In genomic region chr3R:5108034-5108433, dm6 we compare ENCODE assay signal across 1 fruit fly cellular context.
TF ChIP-seq lines count a peak whose summit lies in the region.

No protein-coding gene starts in this region.

TF ChIP-seq in whole organism, embryonic, 481 proteins besides CTCF, POLR2A, EP300 and RAD21 (continued from another document and continues in another):
- peak; percentile 34 for TF ChIP-seq Usf (GFP tag; optimal IDR thresholded peaks at IDR 0.05; lab: Kevin White, UChicago)
- TF ChIP-seq CG7928 (GFP tag; optimal IDR thresholded peaks at IDR 0.05; lab: Kevin White, UChicago) = peak; percentile 69
- TF ChIP-seq CG8290 (GFP tag; optimal IDR thresholded peaks at IDR 0.05; lab: Kevin White, UChicago) = peak; percentile 87
- peak; percentile 94 for TF ChIP-seq CG8290 (tag; optimal IDR thresholded peaks at IDR 0.05; lab: Kevin White, UChicago)
- TF ChIP-seq Camta (GFP tag; optimal IDR thresholded peaks at IDR 0.05; lab: Kevin White, UChicago) = peak; percentile 85
- peak; percentile 94 for TF ChIP-seq PHDP (tag; optimal IDR thresholded peaks at IDR 0.05; lab: Kevin White, UChicago)
- TF ChIP-seq vvl (GFP tag; IDR thresholded peaks at IDR 0.05; lab: Robert Waterston, UW) = peak; percentile 79
- TF ChIP-seq Dad (GFP tag; optimal IDR thresholded peaks at IDR 0.05; lab: Kevin White, UChicago) = peak; percentile 81
- TF ChIP-seq vnd (GFP tag; IDR thresholded peaks at IDR 0.05; lab: Robert Waterston, UW; ENCODE audit: partially characterized antibody) = no peak
- TF ChIP-seq CG10366 (GFP tag; IDR thresholded peaks at IDR 0.05; lab: Robert Waterston, UW) = peak; percentile 25; the same call in 1 of the 2 replicates
- TF ChIP-seq CG7987 (GFP tag; optimal IDR thresholded peaks at IDR 0.05; lab: Kevin White, UChicago) = peak; percentile 94
- TF ChIP-seq CG3838 (GFP tag; optimal IDR thresholded peaks at IDR 0.05; lab: Kevin White, UChicago) = peak; percentile 90
- no peak for TF ChIP-seq CG8478 (optimal IDR thresholded peaks at IDR 0.05; lab: Kevin White, UChicago)
- TF ChIP-seq lab (GFP tag; optimal IDR thresholded peaks at IDR 0.05; lab: Kevin White, UChicago) = peak; percentile 95
- peak; percentile 48 for TF ChIP-seq CG10959 (GFP tag; IDR thresholded peaks at IDR 0.05; lab: Robert Waterston, UW)
- TF ChIP-seq Trl (optimal IDR thresholded peaks at IDR 0.05; lab: Kevin White, UChicago) = no peak
- TF ChIP-seq Trl (GFP tag; optimal IDR thresholded peaks at IDR 0.05; lab: Kevin White, UChicago) = peak; percentile 91
- TF ChIP-seq Kr (GFP tag; optimal IDR thresholded peaks at IDR 0.05; lab: Kevin White, UChicago) = peak; percentile 98
- peak; percentile 9 for TF ChIP-seq cg (GFP tag; optimal IDR thresholded peaks at IDR 0.05; lab: Kevin White, UChicago)
- no peak for TF ChIP-seq Taf1 (GFP tag; IDR thresholded peaks at IDR 0.05; lab: Robert Waterston, UW)
- TF ChIP-seq shn (GFP tag; optimal IDR thresholded peaks at IDR 0.05; lab: Kevin White, UChicago) = peak; percentile 75
- TF ChIP-seq stwl (tag; optimal IDR thresholded peaks at IDR 0.05; lab: Kevin White, UChicago) = peak; percentile 59
- peak; percentile 96 for TF ChIP-seq CG7745 (tag; optimal IDR thresholded peaks at IDR 0.05; lab: Kevin White, UChicago)
- peak; percentile 89 for TF ChIP-seq Xrp1 (GFP tag; IDR thresholded peaks at IDR 0.05; lab: Robert Waterston, UW)
- TF ChIP-seq CG15601 (tag; optimal IDR thresholded peaks at IDR 0.05; lab: Kevin White, UChicago) = peak; percentile 96
- TF ChIP-seq CkIIα-i1 (GFP tag; IDR thresholded peaks at IDR 0.05; lab: Robert Waterston, UW) = peak; percentile 18; the same call in 1 of the 2 replicates
- peak; percentile 66 for TF ChIP-seq pb (GFP tag; optimal IDR thresholded peaks at IDR 0.05; lab: Kevin White, UChicago)
- peak; percentile 90 for TF ChIP-seq CG18619 (GFP tag; optimal IDR thresholded peaks at IDR 0.05; lab: Kevin White, UChicago)
- TF ChIP-seq CG4617 (GFP tag; optimal IDR thresholded peaks at IDR 0.05; lab: Kevin White, UChicago; ENCODE audit: borderline replicate concordance) = peak; percentile 41
- TF ChIP-seq sr (GFP tag; IDR thresholded peaks at IDR 0.05; lab: Robert Waterston, UW) = peak; percentile 49; the same call in 1 of the 3 replicates
- TF ChIP-seq HLH4C (GFP tag; IDR thresholded peaks at IDR 0.05; lab: Robert Waterston, UW; ENCODE audit: partially characterized antibody) = no peak
- TF ChIP-seq CG3065 (GFP tag; optimal IDR thresholded peaks at IDR 0.05; lab: Kevin White, UChicago) = peak; percentile 78
- 0 out of 2 replicates have a peak, but pooled peaks have one; percentile 18 for TF ChIP-seq klu (GFP tag; IDR thresholded peaks at IDR 0.05; lab: Robert Waterston, UW)
- no peak for TF ChIP-seq Opbp (GFP tag; IDR thresholded peaks at IDR 0.05; lab: Robert Waterston, UW; ENCODE audit: partially characterized antibody)
- peak; percentile 50 for TF ChIP-seq phol (tag; optimal IDR thresholded peaks at IDR 0.05; lab: Kevin White, UChicago)
- no peak; the same call in 1 of the 2 replicates for TF ChIP-seq toy (GFP tag; IDR thresholded peaks at IDR 0.05; lab: Robert Waterston, UW)
- peak; percentile 62 for TF ChIP-seq CG18011 (GFP tag; optimal IDR thresholded peaks at IDR 0.05; lab: Kevin White, UChicago)
- TF ChIP-seq CG2202 (tag; optimal IDR thresholded peaks at IDR 0.05; lab: Kevin White, UChicago) = peak; percentile 98
- TF ChIP-seq corto (GFP tag; optimal IDR thresholded peaks at IDR 0.05; lab: Kevin White, UChicago) = no peak
- peak in 1 of 2 experiments; percentile 78 for TF ChIP-seq tll (GFP tag; optimal IDR thresholded peaks at IDR 0.05; lab: Kevin White, UChicago)
- TF ChIP-seq CG43689 (GFP tag; IDR thresholded peaks at IDR 0.05; lab: Robert Waterston, UW) = peak; percentile 60; the same call in 1 of the 2 replicates
- peak; percentile 40; the same call in 2 of the 3 replicates for TF ChIP-seq tgo (GFP tag; IDR thresholded peaks at IDR 0.05; lab: Robert Waterston, UW)
- TF ChIP-seq CG5180 (GFP tag; optimal IDR thresholded peaks at IDR 0.05; lab: Kevin White, UChicago) = peak; percentile 72
- TF ChIP-seq BEAF-32 (GFP tag; optimal IDR thresholded peaks at IDR 0.05; lab: Kevin White, UChicago) = no peak
- TF ChIP-seq CG30020 (tag; optimal IDR thresholded peaks at IDR 0.05; lab: Kevin White, UChicago) = peak; percentile 28
- TF ChIP-seq ash1 (GFP tag; optimal IDR thresholded peaks at IDR 0.05; lab: Kevin White, UChicago) = peak; percentile 72
- TF ChIP-seq sim (GFP tag; IDR thresholded peaks at IDR 0.05; lab: Robert Waterston, UW) = peak; percentile 70
- no peak for TF ChIP-seq chinmo (GFP tag; IDR thresholded peaks at IDR 0.05; lab: Robert Waterston, UW; ENCODE audit: partially characterized antibody)
- TF ChIP-seq CG9817 (tag; optimal IDR thresholded peaks at IDR 0.05; lab: Kevin White, UChicago) = peak; percentile 77
- TF ChIP-seq kay (GFP tag; optimal IDR thresholded peaks at IDR 0.05; lab: Kevin White, UChicago) = peak; percentile 61
- peak; percentile 73 for TF ChIP-seq CG8944 (GFP tag; optimal IDR thresholded peaks at IDR 0.05; lab: Kevin White, UChicago)
- TF ChIP-seq CG3726 (GFP tag; IDR thresholded peaks at IDR 0.05; lab: Robert Waterston, UW) = no peak
- TF ChIP-seq Elba2 (GFP tag; optimal IDR thresholded peaks at IDR 0.05; lab: Kevin White, UChicago) = no peak
- peak; percentile 97 for TF ChIP-seq sens (GFP tag; lab: Kevin White, UChicago)
- peak; percentile 87 for TF ChIP-seq CG18764 (GFP tag; optimal IDR thresholded peaks at IDR 0.05; lab: Kevin White, UChicago)
- TF ChIP-seq CG15269 (tag; optimal IDR thresholded peaks at IDR 0.05; lab: Kevin White, UChicago) = peak; percentile 76
- TF ChIP-seq jing (GFP tag; optimal IDR thresholded peaks at IDR 0.05; lab: Kevin White, UChicago) = peak; percentile 17
- no peak for TF ChIP-seq Dll (GFP tag; IDR thresholded peaks at IDR 0.05; lab: Robert Waterston, UW; ENCODE audit: partially characterized antibody)
- peak; percentile 88 for TF ChIP-seq wek (GFP tag; optimal IDR thresholded peaks at IDR 0.05; lab: Kevin White, UChicago)
- TF ChIP-seq unpg (GFP tag; optimal IDR thresholded peaks at IDR 0.05; lab: Kevin White, UChicago) = peak; percentile 88
- peak; percentile 80 for TF ChIP-seq btn (GFP tag; optimal IDR thresholded peaks at IDR 0.05; lab: Kevin White, UChicago)
- TF ChIP-seq CG12659 (GFP tag; optimal IDR thresholded peaks at IDR 0.05; lab: Kevin White, UChicago) = peak; percentile 86
- peak; percentile 68 for TF ChIP-seq Max (GFP tag; optimal IDR thresholded peaks at IDR 0.05; lab: Kevin White, UChicago)
- TF ChIP-seq NK7.1 (GFP tag; optimal IDR thresholded peaks at IDR 0.05; lab: Kevin White, UChicago) = peak; percentile 87
- TF ChIP-seq Side (GFP tag; optimal IDR thresholded peaks at IDR 0.05; lab: Kevin White, UChicago) = peak; percentile 88
- TF ChIP-seq CG6813 (GFP tag; optimal IDR thresholded peaks at IDR 0.05; lab: Kevin White, UChicago) = peak; percentile 97
- TF ChIP-seq CG30431 (GFP tag; optimal IDR thresholded peaks at IDR 0.05; lab: Kevin White, UChicago) = peak; percentile 59
- peak; percentile 79 for TF ChIP-seq gcm2 (GFP tag; optimal IDR thresholded peaks at IDR 0.05; lab: Kevin White, UChicago)
- TF ChIP-seq exex (tag; optimal IDR thresholded peaks at IDR 0.05; lab: Kevin White, UChicago) = peak; percentile 70
- peak; percentile 84 for TF ChIP-seq NC2β (GFP tag; optimal IDR thresholded peaks at IDR 0.05; lab: Kevin White, UChicago)
- peak; percentile 57 for TF ChIP-seq CG6654 (GFP tag; optimal IDR thresholded peaks at IDR 0.05; lab: Kevin White, UChicago)
- TF ChIP-seq CG7839 (tag; optimal IDR thresholded peaks at IDR 0.05; lab: Kevin White, UChicago) = peak; percentile 78
- peak; percentile 95 for TF ChIP-seq CrebB (tag; optimal IDR thresholded peaks at IDR 0.05; lab: Kevin White, UChicago)
- TF ChIP-seq Atf3 (GFP tag; optimal IDR thresholded peaks at IDR 0.05; lab: Kevin White, UChicago) = peak; percentile 69
- peak; percentile 76 for TF ChIP-seq Sox102F (GFP tag; optimal IDR thresholded peaks at IDR 0.05; lab: Kevin White, UChicago)
- peak; percentile 73 for TF ChIP-seq CG7786 (GFP tag; optimal IDR thresholded peaks at IDR 0.05; lab: Kevin White, UChicago)
- TF ChIP-seq NfI (GFP tag; optimal IDR thresholded peaks at IDR 0.05; lab: Kevin White, UChicago) = peak; percentile 70
- no peak for TF ChIP-seq CG1832 (GFP tag; optimal IDR thresholded peaks at IDR 0.05; lab: Kevin White, UChicago)
- no peak for TF ChIP-seq Bgb (GFP tag; IDR thresholded peaks at IDR 0.05; lab: Robert Waterston, UW; ENCODE audit: partially characterized antibody)
- peak; percentile 36; the same call in 1 of the 2 replicates for TF ChIP-seq CG11085 (GFP tag; IDR thresholded peaks at IDR 0.05; lab: Robert Waterston, UW)
- peak; percentile 85 for TF ChIP-seq Awh (GFP tag; IDR thresholded peaks at IDR 0.05; lab: Robert Waterston, UW)
- TF ChIP-seq CG10543 (GFP tag; optimal IDR thresholded peaks at IDR 0.05; lab: Kevin White, UChicago) = peak; percentile 93
- peak; percentile 71 for TF ChIP-seq CG4282 (GFP tag; optimal IDR thresholded peaks at IDR 0.05; lab: Kevin White, UChicago)
- TF ChIP-seq stc (GFP tag; IDR thresholded peaks at IDR 0.05; lab: Robert Waterston, UW) = peak; percentile 42; the same call in 1 of the 2 replicates
- TF ChIP-seq bowl (GFP tag; IDR thresholded peaks at IDR 0.05; lab: Robert Waterston, UW) = no peak
- peak; percentile 82 for TF ChIP-seq fd96Cb (tag; optimal IDR thresholded peaks at IDR 0.05; lab: Kevin White, UChicago)
- TF ChIP-seq nerfin-1 (tag; optimal IDR thresholded peaks at IDR 0.05; lab: Kevin White, UChicago) = peak; percentile 86
- peak; percentile 84 for TF ChIP-seq Dek (tag; optimal IDR thresholded peaks at IDR 0.05; lab: Kevin White, UChicago)
- TF ChIP-seq CG11560 (tag; IDR thresholded peaks at IDR 0.05; lab: Robert Waterston, UW) = no peak
- TF ChIP-seq ems (GFP tag; optimal IDR thresholded peaks at IDR 0.05; lab: Kevin White, UChicago) = peak; percentile 61
- TF ChIP-seq nom (GFP tag; optimal IDR thresholded peaks at IDR 0.05; lab: Kevin White, UChicago) = no peak
- no peak for TF ChIP-seq hkb (optimal IDR thresholded peaks at IDR 0.05; lab: Kevin White, UChicago)
- TF ChIP-seq hkb (GFP tag; IDR thresholded peaks at IDR 0.05; lab: Robert Waterston, UW) = peak; percentile 82
- peak; percentile 47 for TF ChIP-seq Sry-δ (GFP tag; optimal IDR thresholded peaks at IDR 0.05; lab: Kevin White, UChicago)
- TF ChIP-seq mam (GFP tag; optimal IDR thresholded peaks at IDR 0.05; lab: Kevin White, UChicago) = peak; percentile 50
- TF ChIP-seq CG6765 (GFP tag; optimal IDR thresholded peaks at IDR 0.05; lab: Kevin White, UChicago) = peak; percentile 85
- peak; percentile 92 for TF ChIP-seq CG2678 (tag; optimal IDR thresholded peaks at IDR 0.05; lab: Kevin White, UChicago)
- TF ChIP-seq CG8388 (GFP tag; optimal IDR thresholded peaks at IDR 0.05; lab: Kevin White, UChicago) = peak; percentile 42
- no peak for TF ChIP-seq Tbp (GFP tag; optimal IDR thresholded peaks at IDR 0.05; lab: Kevin White, UChicago)
- peak; percentile 79 for TF ChIP-seq trh (GFP tag; optimal IDR thresholded peaks at IDR 0.05; lab: Kevin White, UChicago)
- peak; percentile 83 for TF ChIP-seq CG17359 (tag; optimal IDR thresholded peaks at IDR 0.05; lab: Kevin White, UChicago)
- TF ChIP-seq oc (tag; optimal IDR thresholded peaks at IDR 0.05; lab: Kevin White, UChicago) = peak; percentile 88
- peak; percentile 67 for TF ChIP-seq da (GFP tag; optimal IDR thresholded peaks at IDR 0.05; lab: Kevin White, UChicago)
- peak; percentile 48 for TF ChIP-seq az2 (GFP tag; optimal IDR thresholded peaks at IDR 0.05; lab: Kevin White, UChicago)
- TF ChIP-seq Myb (GFP tag; optimal IDR thresholded peaks at IDR 0.05; lab: Kevin White, UChicago) = peak; percentile 44
- TF ChIP-seq ERR (GFP tag; optimal IDR thresholded peaks at IDR 0.05; lab: Kevin White, UChicago) = peak; percentile 65
- TF ChIP-seq CG17612 (GFP tag; IDR thresholded peaks at IDR 0.05; lab: Robert Waterston, UW) = no peak
- peak; percentile 95 for TF ChIP-seq CG15696 (tag; optimal IDR thresholded peaks at IDR 0.05; lab: Kevin White, UChicago)
- TF ChIP-seq CG2120 (GFP tag; optimal IDR thresholded peaks at IDR 0.05; lab: Kevin White, UChicago) = peak; percentile 80
- no peak for TF ChIP-seq ftz-f1 (GFP tag; optimal IDR thresholded peaks at IDR 0.05; lab: Kevin White, UChicago)
- no peak for TF ChIP-seq ab (GFP tag; optimal IDR thresholded peaks at IDR 0.05; lab: Kevin White, UChicago)
- peak; percentile 56 for TF ChIP-seq CG5245 (GFP tag; optimal IDR thresholded peaks at IDR 0.05; lab: Kevin White, UChicago)
- peak; percentile 54 for TF ChIP-seq sens-2 (GFP tag; IDR thresholded peaks at IDR 0.05; lab: Robert Waterston, UW)
- TF ChIP-seq slou (GFP tag; optimal IDR thresholded peaks at IDR 0.05; lab: Kevin White, UChicago) = peak; percentile 77
- TF ChIP-seq lola (GFP tag; optimal IDR thresholded peaks at IDR 0.05; lab: Kevin White, UChicago) = peak in 1 of 3 experiments; percentile 86
- peak; percentile 63 for TF ChIP-seq CG15479 (GFP tag; optimal IDR thresholded peaks at IDR 0.05; lab: Kevin White, UChicago)
- TF ChIP-seq Atf6 (GFP tag; IDR thresholded peaks at IDR 0.05; lab: Robert Waterston, UW) = peak; percentile 85
- peak; percentile 45 for TF ChIP-seq CG17912 (GFP tag; optimal IDR thresholded peaks at IDR 0.05; lab: Kevin White, UChicago)
- TF ChIP-seq ase (GFP tag; IDR thresholded peaks at IDR 0.05; lab: Robert Waterston, UW) = no peak
- no peak for TF ChIP-seq fru (optimal IDR thresholded peaks at IDR 0.05; lab: Kevin White, UChicago)
- 0 out of 3 replicates have a peak, but pooled peaks have one; percentile 32 for TF ChIP-seq CG34422 (GFP tag; IDR thresholded peaks at IDR 0.05; lab: Robert Waterston, UW)
- TF ChIP-seq vfl (GFP tag; optimal IDR thresholded peaks at IDR 0.05; lab: Kevin White, UChicago) = peak; percentile 44
- peak; percentile 33 for TF ChIP-seq slp2 (GFP tag; optimal IDR thresholded peaks at IDR 0.05; lab: Kevin White, UChicago)
- TF ChIP-seq Ptx1 (GFP tag; IDR thresholded peaks at IDR 0.05; lab: Robert Waterston, UW) = no peak
- TF ChIP-seq bab2 (GFP tag; optimal IDR thresholded peaks at IDR 0.05; lab: Kevin White, UChicago) = peak; percentile 83
- peak; percentile 80; the same call in 1 of the 2 replicates for TF ChIP-seq CG14014 (GFP tag; IDR thresholded peaks at IDR 0.05; lab: Robert Waterston, UW)
- TF ChIP-seq Hr3 (GFP tag; optimal IDR thresholded peaks at IDR 0.05; lab: Kevin White, UChicago) = peak; percentile 32
- peak; percentile 66 for TF ChIP-seq D19B (GFP tag; optimal IDR thresholded peaks at IDR 0.05; lab: Kevin White, UChicago)
- no peak for TF ChIP-seq Doc2 (GFP tag; IDR thresholded peaks at IDR 0.05; lab: Robert Waterston, UW)
- TF ChIP-seq fu2 (GFP tag; optimal IDR thresholded peaks at IDR 0.05; lab: Kevin White, UChicago) = peak; percentile 36
- peak; percentile 93 for TF ChIP-seq CG12769 (tag; optimal IDR thresholded peaks at IDR 0.05; lab: Kevin White, UChicago)
